Worm (Caenorhabditis elegans): ENCODE results near the gene Y62E10A.6.

Gene Y62E10A.6

ce11 chrIV:13369120-13369842 lies 2.5 kb upstream of the Y62E10A.6 start, which contains the start of gene agt-1:
Gene agt-1 (minus strand): TSS chrIV:13369412.
- TF ChIP-seq ztf-23 (GFP tag; IDR thresholded peaks at IDR 0.05) (no peak), flt-1 (GFP tag; IDR thresholded peaks at IDR 0.05) (no peak), T22C8.4 (GFP tag; IDR thresholded peaks at IDR 0.05) (no peak), ztf-29 (GFP tag; IDR thresholded peaks at IDR 0.05) (no peak), cog-1 (tag; optimal IDR thresholded peaks at IDR 0.05) (no peak), med-1 (GFP tag; optimal IDR thresholded peaks at IDR 0.05; ENCODE audit: insufficient read depth) (no peak), ref-1 (GFP tag; conservative IDR thresholded peaks at IDR 0.05) (no peak), klf-2 (GFP tag; conservative IDR thresholded peaks at IDR 0.05) (no peak), tab-1 (GFP tag; IDR thresholded peaks at IDR 0.05) (no peak)

ce11 chrIV:13370235-13370739 lies 1.5 kb upstream of the Y62E10A.6 start, which contains the start of the genes rla-2, popl-7 and Y62E10A.24:
Gene rla-2 (minus strand): TSS chrIV:13370285.
Gene popl-7 (plus strand): TSS chrIV:13370689.
Gene Y62E10A.24 (plus strand): TSS chrIV:13370710.
- TF ChIP-seq ztf-23 (GFP tag; IDR thresholded peaks at IDR 0.05) (no peak), ref-1 (GFP tag; conservative IDR thresholded peaks at IDR 0.05) (no peak), tab-1 (GFP tag; IDR thresholded peaks at IDR 0.05) (no peak), med-1 (GFP tag; optimal IDR thresholded peaks at IDR 0.05; ENCODE audit: insufficient read depth) (no peak)

- TF ChIP-seq T22C8.4 (GFP tag; IDR thresholded peaks at IDR 0.05) (peak; percentile 55), ztf-23 (GFP tag; IDR thresholded peaks at IDR 0.05) (no peak), ztf-29 (GFP tag; IDR thresholded peaks at IDR 0.05) (no peak)
Observed at ce11 chrIV:13374918-13375317, 3.1 kb downstream of the Y62E10A.6 start.

- TF ChIP-seq ztf-23 (GFP tag; IDR thresholded peaks at IDR 0.05), result no peak
- no peak for TF ChIP-seq tab-1 (GFP tag; IDR thresholded peaks at IDR 0.05)
- no peak for TF ChIP-seq ztf-29 (GFP tag; IDR thresholded peaks at IDR 0.05)
- no peak for TF ChIP-seq flt-1 (GFP tag; IDR thresholded peaks at IDR 0.05)
- TF ChIP-seq cog-1 (tag; optimal IDR thresholded peaks at IDR 0.05), result no peak
- TF ChIP-seq klf-2 (GFP tag; conservative IDR thresholded peaks at IDR 0.05), result no peak
- TF ChIP-seq T22C8.4 (GFP tag; IDR thresholded peaks at IDR 0.05), result no peak
- TF ChIP-seq med-1 (GFP tag; optimal IDR thresholded peaks at IDR 0.05; ENCODE audit: insufficient read depth), result no peak
Observed at ce11 chrIV:13377716-13378115, 5.9 kb downstream of the Y62E10A.6 start, which contains the start of gene mau-8. Gene mau-8 (plus strand): TSS chrIV:13378016.

ce11 chrIV:13380506-13380905 lies 8.7 kb downstream of the Y62E10A.6 start:
- TF ChIP-seq cog-1 (tag; optimal IDR thresholded peaks at IDR 0.05) (no peak), ztf-23 (GFP tag; IDR thresholded peaks at IDR 0.05) (no peak), med-1 (GFP tag; optimal IDR thresholded peaks at IDR 0.05; ENCODE audit: insufficient read depth) (no peak), ztf-29 (GFP tag; IDR thresholded peaks at IDR 0.05) (no peak), flt-1 (GFP tag; IDR thresholded peaks at IDR 0.05) (no peak)

ce11 chrIV:13381823-13382222 lies 10.0 kb downstream of the Y62E10A.6 start, which contains the start of gene emc-3:
Gene emc-3 (minus strand): TSS chrIV:13381923.
- TF ChIP-seq T22C8.4 (GFP tag; IDR thresholded peaks at IDR 0.05), result no peak
- no peak for TF ChIP-seq ref-1 (GFP tag; conservative IDR thresholded peaks at IDR 0.05)
- TF ChIP-seq flt-1 (GFP tag; IDR thresholded peaks at IDR 0.05), result no peak
- no peak for TF ChIP-seq ztf-29 (GFP tag; IDR thresholded peaks at IDR 0.05)
- no peak for TF ChIP-seq cog-1 (tag; optimal IDR thresholded peaks at IDR 0.05)
- TF ChIP-seq klf-2 (GFP tag; conservative IDR thresholded peaks at IDR 0.05), result no peak
- TF ChIP-seq med-1 (GFP tag; optimal IDR thresholded peaks at IDR 0.05; ENCODE audit: insufficient read depth), result no peak
- no peak for TF ChIP-seq tab-1 (GFP tag; IDR thresholded peaks at IDR 0.05)
- TF ChIP-seq ztf-23 (GFP tag; IDR thresholded peaks at IDR 0.05), result no peak

ce11 chrIV:13383763-13384436 lies 12.1 kb downstream of the Y62E10A.6 start, which contains the start of gene rab-19:
Gene rab-19 (minus strand): TSS chrIV:13384386.
- TF ChIP-seq flt-1 (GFP tag; IDR thresholded peaks at IDR 0.05) (no peak), ztf-29 (GFP tag; IDR thresholded peaks at IDR 0.05) (no peak), klf-2 (GFP tag; conservative IDR thresholded peaks at IDR 0.05) (no peak), ztf-23 (GFP tag; IDR thresholded peaks at IDR 0.05) (no peak), tab-1 (GFP tag; IDR thresholded peaks at IDR 0.05) (no peak), med-1 (GFP tag; optimal IDR thresholded peaks at IDR 0.05; ENCODE audit: insufficient read depth) (no peak), ref-1 (GFP tag; conservative IDR thresholded peaks at IDR 0.05) (no peak)

ce11 chrIV:13386043-13386442 lies 14.2 kb downstream of the Y62E10A.6 start, which contains the start of the genes Y62E10A.20, Y62E10A.23 and mdt-9:
Gene Y62E10A.20 (minus strand): TSS chrIV:13386091.
Gene Y62E10A.23 (plus strand): TSS chrIV:13386324.
Gene mdt-9 (plus strand): TSS chrIV:13386380.
- TF ChIP-seq klf-2 (GFP tag; conservative IDR thresholded peaks at IDR 0.05) (peak; percentile 80), cog-1 (tag; optimal IDR thresholded peaks at IDR 0.05) (peak; percentile 24), ztf-29 (GFP tag; IDR thresholded peaks at IDR 0.05) (peak; percentile 79), T22C8.4 (GFP tag; IDR thresholded peaks at IDR 0.05) (no peak), ztf-23 (GFP tag; IDR thresholded peaks at IDR 0.05) (peak; percentile 82; the same call in 1 of the 2 replicates), ref-1 (GFP tag; conservative IDR thresholded peaks at IDR 0.05) (no peak), tab-1 (GFP tag; IDR thresholded peaks at IDR 0.05) (peak; percentile 54; the same call in 1 of the 2 replicates), med-1 (GFP tag; optimal IDR thresholded peaks at IDR 0.05; ENCODE audit: insufficient read depth) (peak; percentile 88), flt-1 (GFP tag; IDR thresholded peaks at IDR 0.05) (peak; percentile 86)

- TF ChIP-seq flt-1 (GFP tag; IDR thresholded peaks at IDR 0.05), result no peak
- no peak for TF ChIP-seq ref-1 (GFP tag; conservative IDR thresholded peaks at IDR 0.05)
- TF ChIP-seq klf-2 (GFP tag; conservative IDR thresholded peaks at IDR 0.05), result no peak
- TF ChIP-seq cog-1 (tag; optimal IDR thresholded peaks at IDR 0.05), result no peak
- no peak for TF ChIP-seq ztf-23 (GFP tag; IDR thresholded peaks at IDR 0.05)
- TF ChIP-seq T22C8.4 (GFP tag; IDR thresholded peaks at IDR 0.05), result no peak
- TF ChIP-seq ztf-29 (GFP tag; IDR thresholded peaks at IDR 0.05), result no peak
- TF ChIP-seq tab-1 (GFP tag; IDR thresholded peaks at IDR 0.05), result no peak
- no peak for TF ChIP-seq med-1 (GFP tag; optimal IDR thresholded peaks at IDR 0.05; ENCODE audit: insufficient read depth)
Observed at ce11 chrIV:13386903-13387302, 15.1 kb downstream of the Y62E10A.6 start, which contains the start of gene lsm-3. Gene lsm-3 (plus strand): TSS chrIV:13387203.

Data from whole organism, midembryonic.